Worm (Caenorhabditis elegans) whole organism, early embryonic: Measurements from ENCODE around the gene fbxa-183.

Source experiments
- B0310.2 ChIP-seq: sonication (generic microtip); optimal IDR thresholded peaks from 2 replicates; lab custom pipeline; 2016; ENCODE audit warnings: mild to moderate bottlenecking, missing genetic modification characterization, missing compliant biosample characterization
- F13C5.2 ChIP-seq: sonication (generic microtip); optimal IDR thresholded peaks from 2 replicates; lab custom pipeline; 2017; ENCODE audit warnings: mild to moderate bottlenecking, missing genetic modification characterization, inconsistent platforms, missing compliant biosample characterization
- aly-1 ChIP-seq: sonication (generic microtip); optimal IDR thresholded peaks from 2 replicates; lab custom pipeline; 2016; ENCODE audit warnings: missing genetic modification characterization, missing compliant biosample characterization
- ama-1 ChIP-seq: fragments of 150-350 bp; optimal IDR thresholded peaks from 2 replicates; lab custom pipeline; 2014
- ceh-13 ChIP-seq: fragments of 200-800 bp; sonication (Bioruptor generic); optimal IDR thresholded peaks from 2 replicates; lab custom pipeline; 2018; ENCODE audit warnings: mild to moderate bottlenecking, missing genetic modification characterization, missing compliant biosample characterization
- ceh-36 ChIP-seq: sonication (generic microtip); optimal IDR thresholded peaks from 2 replicates; lab custom pipeline; 2016; ENCODE audit warnings: missing genetic modification characterization, inconsistent platforms, missing compliant biosample characterization
- ets-7 ChIP-seq: sonication (generic microtip); optimal IDR thresholded peaks from 2 replicates; lab custom pipeline; 2016; ENCODE audit warnings: missing genotype, missing genetic modification characterization, missing compliant biosample characterization
- flt-1 ChIP-seq: fragments of 200-800 bp; sonication (Bioruptor generic); IDR thresholded peaks from 2 replicates; pipeline ENCODE4 v1.3.6; 2022; ENCODE audit warnings: missing genetic modification characterization, missing compliant biosample characterization
- hmbx-1 ChIP-seq: sonication (generic microtip); optimal IDR thresholded peaks from 2 replicates; lab custom pipeline; 2016; ENCODE audit warnings: mild to moderate bottlenecking, missing genetic modification characterization, missing compliant biosample characterization
- hmg-4 ChIP-seq: fragments of 200-800 bp; sonication (Bioruptor generic); optimal IDR thresholded peaks from 2 replicates; lab custom pipeline; 2018; ENCODE audit warnings: mild to moderate bottlenecking, missing genetic modification characterization, missing compliant biosample characterization
- hnd-1 ChIP-seq: sonication (generic microtip); optimal IDR thresholded peaks from 2 replicates; lab custom pipeline; 2016; ENCODE audit warnings: missing genetic modification characterization, missing compliant biosample characterization
- pes-1 ChIP-seq: fragments of 200-800 bp; sonication (Bioruptor generic); IDR thresholded peaks from 2 replicates; pipeline ENCODE4 v1.3.6; 2022; ENCODE audit warnings: missing genetic modification reagents, missing genetic modification characterization, missing compliant biosample characterization
- scrt-1 ChIP-seq: fragments of 200-800 bp; sonication (Bioruptor generic); IDR thresholded peaks from 2 replicates; pipeline ENCODE4 v1.3.6; 2022; ENCODE audit warnings: missing genetic modification characterization, missing compliant biosample characterization
- sea-1 ChIP-seq: fragments of 200-800 bp; sonication (Bioruptor generic); conservative IDR thresholded peaks from 2 replicates; pipeline ENCODE4 v1.3.6; 2022; ENCODE audit warnings: missing genetic modification characterization, missing compliant biosample characterization
- tbx-11 ChIP-seq: fragments of 200-800 bp; sonication (Bioruptor generic); IDR thresholded peaks from 2 replicates; pipeline ENCODE4 v1.3.6; 2022; ENCODE audit warnings: missing genetic modification characterization, missing compliant biosample characterization
- tbx-37 ChIP-seq: fragments of 200-800 bp; sonication (Bioruptor generic); conservative IDR thresholded peaks from 2 replicates; pipeline ENCODE4 v1.3.6; 2022; ENCODE audit warnings: missing genetic modification reagents, missing genetic modification characterization, missing compliant biosample characterization
- tra-4 ChIP-seq: sonication (generic microtip); optimal IDR thresholded peaks from 2 replicates; lab custom pipeline; 2017; ENCODE audit warnings: missing genetic modification characterization, missing compliant biosample characterization

The fbxa-183 gene

DNA sequence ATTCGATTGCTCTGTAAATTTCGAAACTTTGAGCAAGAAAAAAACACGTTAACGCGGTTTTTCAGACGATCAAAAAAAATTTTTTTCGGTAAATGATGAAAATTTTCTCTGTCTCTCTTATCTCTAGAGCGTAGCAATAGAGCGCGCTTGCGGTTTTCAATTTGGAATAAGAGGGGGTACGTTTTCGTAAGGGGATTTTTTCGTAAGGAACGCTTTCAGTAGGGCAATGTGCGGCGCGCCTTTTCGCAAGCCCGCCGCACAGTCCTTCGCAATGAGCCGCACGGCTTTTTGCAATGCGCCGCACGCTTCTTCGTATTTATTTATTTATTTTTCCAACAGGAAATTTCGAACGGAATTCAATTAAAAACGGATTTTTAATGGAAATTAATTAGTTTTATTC, 5.6 kb downstream of the fbxa-183 start, which contains the start of gene F44E7.4:
TSS of gene F44E7.4 (minus strand) at position 13 of the 400 bp plus-strand sequence.
- peak; percentile 77 for TF ChIP-seq flt-1 (GFP tag; lab: Robert Waterston, UW)
- TF ChIP-seq pes-1 (GFP tag; lab: Robert Waterston, UW): peak; percentile 87
- peak; percentile 84 for TF ChIP-seq sea-1 (GFP tag; lab: Robert Waterston, UW)
- peak; percentile 73 for TF ChIP-seq tbx-37 (GFP tag; lab: Robert Waterston, UW)
- TF ChIP-seq tbx-11 (GFP tag; lab: Robert Waterston, UW): peak; percentile 82
- TF ChIP-seq scrt-1: peak; percentile 82

DNA sequence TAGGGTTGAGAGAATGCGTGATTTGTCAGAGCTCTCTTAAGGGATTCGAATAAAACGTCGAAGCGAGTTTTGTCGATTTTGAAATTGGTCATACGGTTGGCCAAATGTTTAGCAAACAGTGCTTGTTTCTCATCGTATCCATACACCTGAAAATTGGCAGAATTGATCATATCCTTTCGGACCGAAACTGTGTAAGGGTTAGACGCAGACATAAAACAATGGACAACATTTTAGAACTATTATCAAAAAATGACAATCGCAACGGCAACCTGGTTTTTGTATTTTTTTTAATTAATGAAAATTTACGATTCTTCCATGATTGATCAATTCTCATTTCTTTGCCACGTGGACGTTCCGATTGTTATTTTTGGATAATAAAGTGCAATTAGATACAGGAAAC, 8.4 kb downstream of the fbxa-183 start:
- TF ChIP-seq ets-7 (tag; lab: Kevin White, UChicago) (no peak), ceh-36 (tag; lab: Kevin White, UChicago) (no peak), ceh-13 (no peak), tbx-11 (GFP tag; lab: Robert Waterston, UW) (no peak), scrt-1 (no peak), hmg-4 (no peak), hnd-1 (tag; lab: Kevin White, UChicago) (no peak), hmbx-1 (no peak), tbx-37 (GFP tag; lab: Robert Waterston, UW) (no peak)

DNA sequence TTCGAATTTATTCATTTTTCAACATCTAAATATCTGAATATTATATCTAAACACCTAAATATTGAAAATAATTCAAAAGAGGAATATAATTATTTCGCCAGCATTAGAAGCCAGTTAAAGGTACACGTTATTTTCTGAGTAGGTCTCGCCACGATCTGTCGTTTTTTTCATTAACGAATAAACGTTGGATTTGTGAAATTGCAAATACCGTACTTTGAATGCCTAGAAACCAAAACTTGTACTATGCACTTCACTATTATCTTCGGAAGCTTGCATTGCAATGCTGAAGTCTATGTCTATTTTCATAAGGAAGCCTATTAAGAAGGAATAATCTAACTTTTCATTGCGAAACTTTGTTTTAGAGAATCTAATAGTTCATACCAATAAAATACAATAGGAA, 10.1 kb downstream of the fbxa-183 start:
- TF ChIP-seq hmg-4: no peak
- TF ChIP-seq flt-1 (GFP tag; lab: Robert Waterston, UW): no peak
- no peak for TF ChIP-seq B0310.2 (tag; lab: Kevin White, UChicago)
- no peak for TF ChIP-seq ceh-36 (tag; lab: Kevin White, UChicago)
- TF ChIP-seq tbx-11 (GFP tag; lab: Robert Waterston, UW): no peak
- no peak for TF ChIP-seq aly-1

DNA sequence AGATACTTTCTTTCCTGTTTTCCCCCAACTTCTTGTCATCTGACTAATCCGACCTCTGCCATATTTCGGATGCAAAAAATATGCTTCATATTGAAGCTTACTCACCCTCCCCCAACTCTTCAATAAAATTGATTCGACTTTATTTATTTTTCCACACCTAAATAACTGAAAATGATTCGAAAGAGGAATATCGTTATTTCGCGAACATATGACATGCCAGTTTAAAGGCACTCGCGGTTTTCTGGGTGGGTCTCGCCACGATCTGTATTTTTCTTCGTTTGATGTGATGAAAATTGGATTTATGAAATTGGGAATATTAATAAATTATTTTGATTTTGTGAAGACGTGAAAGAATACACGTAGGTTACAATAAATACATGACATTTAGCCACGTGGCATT, 11.0 kb downstream of the fbxa-183 start, which contains the start of gene F44E7.3:
TSS of gene F44E7.3 (plus strand) at position 319 of the 400 bp plus-strand sequence.
- TF ChIP-seq ceh-13 (no peak), sea-1 (GFP tag; lab: Robert Waterston, UW) (no peak), scrt-1 (no peak), ama-1 (no peak), flt-1 (GFP tag; lab: Robert Waterston, UW) (no peak), B0310.2 (tag; lab: Kevin White, UChicago) (no peak), tbx-11 (GFP tag; lab: Robert Waterston, UW) (no peak), hmbx-1 (no peak), hnd-1 (tag; lab: Kevin White, UChicago) (no peak), tbx-37 (GFP tag; lab: Robert Waterston, UW) (no peak), ets-7 (tag; lab: Kevin White, UChicago) (no peak), aly-1 (no peak), tra-4 (no peak), hmg-4 (no peak), pes-1 (GFP tag; lab: Robert Waterston, UW) (no peak)

DNA sequence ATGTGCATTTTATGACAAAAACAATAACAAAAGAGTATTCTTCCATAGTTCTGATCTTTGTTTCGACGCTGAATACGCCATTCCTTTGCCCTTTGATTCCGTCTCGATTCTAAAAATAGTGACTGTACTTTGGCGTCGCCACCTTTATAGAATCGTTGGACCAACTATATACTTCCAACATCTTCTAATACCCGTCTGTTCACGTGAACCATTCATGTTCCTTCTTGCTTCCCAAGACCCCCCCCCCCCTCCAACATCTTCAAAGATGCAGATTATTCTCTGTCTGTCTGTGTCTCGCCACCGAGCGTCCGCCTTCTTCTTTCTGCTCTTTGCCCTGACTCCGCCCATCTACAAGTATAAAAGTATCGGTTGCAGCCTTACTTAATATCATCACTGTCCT, 12.6 kb downstream of the fbxa-183 start:
- TF ChIP-seq pes-1 (GFP tag; lab: Robert Waterston, UW): no peak

DNA sequence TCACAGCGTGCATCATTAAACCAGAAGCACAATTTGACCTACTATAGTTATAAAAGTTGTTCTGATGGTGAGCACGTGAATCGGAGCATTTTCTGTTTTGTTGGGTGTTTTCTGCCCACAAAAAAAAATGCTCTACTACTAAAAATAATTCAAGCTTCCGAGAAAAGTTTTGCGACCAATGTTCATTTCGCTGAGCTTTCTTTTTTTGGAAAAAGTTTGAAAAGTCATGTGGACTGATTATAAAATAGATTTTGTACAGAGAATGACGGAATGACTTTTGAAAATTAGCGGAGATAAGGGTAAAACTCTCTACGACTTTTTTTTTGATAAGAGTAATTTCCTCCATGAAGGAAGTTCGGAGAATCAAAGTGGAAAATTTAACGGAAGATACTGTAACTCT, 13.1 kb downstream of the fbxa-183 start:
- no peak for TF ChIP-seq ceh-36 (tag; lab: Kevin White, UChicago)
- TF ChIP-seq ama-1: no peak
- no peak for TF ChIP-seq hnd-1 (tag; lab: Kevin White, UChicago)
- TF ChIP-seq ceh-13: no peak
- no peak for TF ChIP-seq ets-7 (tag; lab: Kevin White, UChicago)
- TF ChIP-seq tbx-37 (GFP tag; lab: Robert Waterston, UW): no peak
- no peak for TF ChIP-seq flt-1 (GFP tag; lab: Robert Waterston, UW)
- no peak for TF ChIP-seq F13C5.2
- TF ChIP-seq pes-1 (GFP tag; lab: Robert Waterston, UW): no peak
- TF ChIP-seq hmbx-1: no peak
- TF ChIP-seq sea-1 (GFP tag; lab: Robert Waterston, UW): no peak
- no peak for TF ChIP-seq tra-4
- no peak for TF ChIP-seq tbx-11 (GFP tag; lab: Robert Waterston, UW)
- no peak for TF ChIP-seq scrt-1
- TF ChIP-seq hmg-4: no peak

DNA sequence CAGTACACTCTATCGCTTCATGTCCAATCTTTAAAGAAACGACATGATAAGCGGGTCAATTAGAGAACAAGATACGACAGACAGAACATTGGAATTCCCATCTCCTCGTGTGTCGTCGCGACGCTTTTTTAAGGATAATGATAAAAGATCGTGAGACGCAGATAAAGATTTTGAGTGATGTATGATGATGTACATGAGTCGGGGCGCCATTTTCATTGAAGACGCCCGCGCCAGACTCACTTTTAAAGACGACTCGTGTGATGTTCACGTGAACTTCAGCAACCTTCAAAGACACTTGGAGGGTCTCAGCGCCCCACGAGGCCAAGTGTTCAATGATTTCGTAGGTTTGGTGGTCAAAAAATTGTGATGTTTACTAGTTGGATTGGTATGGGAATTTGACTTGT, 14.3 kb downstream of the fbxa-183 start:
- TF ChIP-seq scrt-1 (no peak), tbx-11 (GFP tag; lab: Robert Waterston, UW) (no peak), ets-7 (tag; lab: Kevin White, UChicago) (no peak), ceh-36 (tag; lab: Kevin White, UChicago) (no peak), B0310.2 (tag; lab: Kevin White, UChicago) (no peak), F13C5.2 (no peak), hnd-1 (tag; lab: Kevin White, UChicago) (no peak), tra-4 (no peak), hmg-4 (no peak)

DNA sequence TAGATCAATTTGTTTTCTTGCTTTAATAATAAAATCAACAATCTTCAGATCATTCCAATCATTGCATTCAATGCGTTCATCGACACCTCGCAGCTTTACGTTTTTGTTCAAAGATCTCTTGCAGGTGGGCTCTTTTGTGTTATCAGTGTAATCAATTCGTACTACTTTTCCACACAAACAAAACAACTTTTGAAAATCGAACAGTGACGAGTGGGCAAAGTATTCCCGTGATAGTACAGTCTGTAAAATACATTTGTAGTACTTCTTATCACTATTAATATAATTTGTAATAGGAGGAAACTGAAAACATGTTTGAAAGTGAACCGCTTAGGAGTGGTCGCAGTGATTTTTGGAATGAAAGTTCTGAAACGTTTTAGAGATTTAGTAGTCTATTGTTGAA, 17.5 kb downstream of the fbxa-183 start, which contains the start of gene pgph-2:
TSS of gene pgph-2 (plus strand) at position 47 of the 400 bp plus-strand sequence.
- no peak for TF ChIP-seq ceh-13
- no peak for TF ChIP-seq pes-1 (GFP tag; lab: Robert Waterston, UW)
- no peak for TF ChIP-seq hmg-4
- no peak for TF ChIP-seq ets-7 (tag; lab: Kevin White, UChicago)
- TF ChIP-seq B0310.2 (tag; lab: Kevin White, UChicago): no peak
- TF ChIP-seq ama-1: no peak
- no peak for TF ChIP-seq hmbx-1
- TF ChIP-seq sea-1 (GFP tag; lab: Robert Waterston, UW): no peak
- TF ChIP-seq aly-1: no peak
- TF ChIP-seq hnd-1 (tag; lab: Kevin White, UChicago): no peak
- no peak for TF ChIP-seq tra-4
- TF ChIP-seq tbx-11 (GFP tag; lab: Robert Waterston, UW): no peak
- no peak for TF ChIP-seq tbx-37 (GFP tag; lab: Robert Waterston, UW)
- no peak for TF ChIP-seq F13C5.2
- TF ChIP-seq ceh-36 (tag; lab: Kevin White, UChicago): no peak
- no peak for TF ChIP-seq scrt-1
